Worm (Caenorhabditis elegans): ENCODE data around the gene F43H9.4.

ce11 chrV:8013901-8014388, 12.6 kb upstream of the F43H9.4 start, which contains the start of gene Y97E10AR.6:
- no peak for TF ChIP-seq tab-1 (GFP tag; IDR thresholded peaks at IDR 0.05)
- no peak for TF ChIP-seq T22C8.4 (GFP tag; IDR thresholded peaks at IDR 0.05)
- no peak for TF ChIP-seq ztf-23 (GFP tag; IDR thresholded peaks at IDR 0.05)
